Worm (Caenorhabditis elegans) whole organism, young adult: ENCODE results near the gene clec-28.

Source experiments
- D2030.7 ChIP-seq: fragments of 200-800 bp; sonication (Bioruptor generic); IDR thresholded peaks from 2 replicates; pipeline ENCODE4 v1.3.6; 2022; ENCODE audit warnings: missing genetic modification reagents, missing genetic modification characterization, missing compliant biosample characterization
- Y53F4B.3 ChIP-seq: fragments of 200-800 bp; sonication (Bioruptor generic); IDR thresholded peaks from 2 replicates; pipeline ENCODE4 v1.3.6; 2022; ENCODE audit warnings: missing genetic modification reagents, missing genetic modification characterization, missing compliant biosample characterization
- Y56A3A.18 ChIP-seq: fragments of 200-800 bp; sonication (Bioruptor generic); IDR thresholded peaks from 2 replicates; pipeline ENCODE4 v1.3.6; 2022; ENCODE audit warnings: missing genetic modification reagents, missing genetic modification characterization, missing compliant biosample characterization
- Y95B8A.8 ChIP-seq: fragments of 200-800 bp; sonication (Bioruptor generic); IDR thresholded peaks from 2 replicates; pipeline ENCODE4 v1.3.6; 2022; ENCODE audit warnings: missing genetic modification reagents, missing genetic modification characterization, missing compliant biosample characterization
- ZK185.1 ChIP-seq: sonication (generic microtip); optimal IDR thresholded peaks from 2 replicates; lab custom pipeline; 2016; ENCODE audit warnings: mild to moderate bottlenecking, missing genetic modification characterization, missing compliant biosample characterization; ENCODE audit not compliant: poor library complexity, severe bottlenecking
- atf-7 ChIP-seq: sonication (generic microtip); optimal IDR thresholded peaks from 2 replicates; lab custom pipeline; 2017; ENCODE audit warnings: mild to moderate bottlenecking, missing genetic modification characterization, missing compliant biosample characterization
- attf-3 ChIP-seq: fragments of 200-800 bp; sonication (Bioruptor generic); conservative IDR thresholded peaks from 2 replicates; pipeline ENCODE4 v1.3.6; 2022; ENCODE audit warnings: missing genetic modification reagents, missing genetic modification characterization, missing compliant biosample characterization
- dox-1 ChIP-seq: fragments of 200-800 bp; sonication (Bioruptor generic); IDR thresholded peaks from 2 replicates; pipeline ENCODE4 v1.3.6; 2022; ENCODE audit warnings: missing genetic modification reagents, missing genetic modification characterization, missing compliant biosample characterization
- dpl-1 ChIP-seq: fragments of 150-350 bp; optimal IDR thresholded peaks from 2 replicates; lab custom pipeline; 2014; ENCODE audit warnings: missing biosample characterization, missing genetic modification reagents, missing genetic modification characterization
- lir-1 ChIP-seq: fragments of 200-800 bp; sonication (Bioruptor generic); conservative IDR thresholded peaks from 2 replicates; pipeline ENCODE4 v1.3.6; 2022; ENCODE audit warnings: missing genetic modification reagents, missing genetic modification characterization, missing compliant biosample characterization
- snpc-1.1 ChIP-seq: sonication (generic microtip); optimal IDR thresholded peaks from 2 replicates; lab custom pipeline; 2017; ENCODE audit warnings: missing genetic modification characterization, mild to moderate bottlenecking, missing compliant biosample characterization, antibody characterized with exemption, moderate library complexity, missing genotype, missing genetic modification reagents; ENCODE audit not compliant: insufficient read depth
- unc-62 ChIP-seq: fragments of 150-350 bp; optimal IDR thresholded peaks from 2 replicates; lab custom pipeline; 2014; ENCODE audit warnings: missing biosample characterization, missing genetic modification reagents, missing genetic modification characterization
- zim-3 ChIP-seq: sonication (generic microtip); optimal IDR thresholded peaks from 2 replicates; lab custom pipeline; 2017; ENCODE audit warnings: mild to moderate bottlenecking, missing genetic modification characterization, moderate library complexity, missing compliant biosample characterization

DNA sequence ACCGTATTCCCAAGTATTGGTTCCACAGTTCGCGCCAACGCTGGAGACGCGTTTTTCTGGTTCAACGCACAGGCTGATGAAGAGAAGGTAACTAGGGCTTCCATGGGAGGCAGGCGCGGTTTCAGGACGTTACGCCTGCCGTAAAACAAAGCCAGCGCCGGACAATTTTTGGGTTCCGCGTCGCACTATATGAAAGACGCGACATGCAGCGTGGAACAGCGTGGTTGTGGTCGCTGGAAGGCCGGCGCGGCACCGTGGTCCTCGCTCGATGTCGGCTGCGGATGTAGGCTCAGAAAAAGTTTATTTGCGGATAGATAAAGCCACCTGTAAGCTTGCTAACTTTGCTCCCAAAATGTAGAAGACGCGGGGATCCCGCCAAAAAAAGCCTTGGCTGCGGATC is 27.1 kb upstream of the clec-28 start:
- TF ChIP-seq Y95B8A.8 (GFP tag; lab: Robert Waterston, UW) (no peak), ZK185.1 (no peak), atf-7 (no peak), unc-62 (no peak), Y53F4B.3 (no peak), zim-3 (tag; lab: Kevin White, UChicago) (no peak), dpl-1 (GFP tag; lab: Kevin White, UChicago) (no peak), dox-1 (GFP tag; lab: Robert Waterston, UW) (no peak), Y56A3A.18 (GFP tag; lab: Robert Waterston, UW) (no peak), snpc-1.1 (tag; lab: Kevin White, UChicago) (no peak), lir-1 (GFP tag; lab: Robert Waterston, UW) (no peak), attf-3 (GFP tag; lab: Robert Waterston, UW) (no peak), D2030.7 (GFP tag; lab: Robert Waterston, UW) (no peak)
